Worm (Caenorhabditis elegans) whole organism, young adult: ENCODE measurements around the gene F59B10.5.

Source experiments
- F39B2.1 ChIP-seq: fragments of 200-800 bp; sonication (Bioruptor generic); IDR thresholded peaks from 2 replicates; pipeline ENCODE4 v1.3.6; 2022; ENCODE audit warnings: missing genetic modification reagents, missing genetic modification characterization, missing compliant biosample characterization
- F49E8.2 ChIP-seq: sonication (generic microtip); optimal IDR thresholded peaks from 3 replicates; lab custom pipeline; 2017; ENCODE audit warnings: missing genetic modification characterization, mild to moderate bottlenecking, missing compliant biosample characterization, antibody characterized with exemption, moderate library complexity; ENCODE audit not compliant: insufficient read depth
- F55B11.4 ChIP-seq: sonication (generic microtip); optimal IDR thresholded peaks from 2 replicates; lab custom pipeline; 2016; ENCODE audit warnings: missing compliant biosample characterization, missing genetic modification characterization, borderline replicate concordance; ENCODE audit not compliant: insufficient read depth
- F57A8.1 ChIP-seq: fragments of 200-800 bp; sonication (Bioruptor generic); optimal IDR thresholded peaks from 2 replicates; lab custom pipeline; 2018; ENCODE audit warnings: mild to moderate bottlenecking, missing genetic modification characterization, moderate library complexity, missing compliant biosample characterization
- F57C9.4 ChIP-seq: sonication (generic microtip); optimal IDR thresholded peaks from 2 replicates; lab custom pipeline; 2017; ENCODE audit warnings: mild to moderate bottlenecking, missing genetic modification characterization, missing compliant biosample characterization
- K11D2.4 ChIP-seq: fragments of 200-800 bp; sonication (Bioruptor generic); IDR thresholded peaks from 2 replicates; pipeline ENCODE4 v1.3.6; 2022; ENCODE audit warnings: missing genetic modification reagents, missing genetic modification characterization, missing compliant biosample characterization
- T07F8.4 ChIP-seq: sonication (generic microtip); optimal IDR thresholded peaks from 2 replicates; lab custom pipeline; 2016; ENCODE audit warnings: mild to moderate bottlenecking, missing genetic modification characterization, moderate library complexity, missing compliant biosample characterization
- Y53F4B.3 ChIP-seq: fragments of 200-800 bp; sonication (Bioruptor generic); IDR thresholded peaks from 2 replicates; pipeline ENCODE4 v1.3.6; 2022; ENCODE audit warnings: missing genetic modification reagents, missing genetic modification characterization, missing compliant biosample characterization
- Y67H2A.10 ChIP-seq: fragments of 200-800 bp; sonication (Bioruptor generic); conservative IDR thresholded peaks from 2 replicates; pipeline ENCODE4 v1.3.6; 2022; ENCODE audit warnings: missing genetic modification reagents, missing genetic modification characterization, missing compliant biosample characterization
- ZK185.1 ChIP-seq: sonication (generic microtip); optimal IDR thresholded peaks from 2 replicates; lab custom pipeline; 2016; ENCODE audit warnings: mild to moderate bottlenecking, missing genetic modification characterization, missing compliant biosample characterization; ENCODE audit not compliant: poor library complexity, severe bottlenecking
- aptf-2 ChIP-seq: fragments of 200-800 bp; sonication (Bioruptor generic); conservative IDR thresholded peaks from 2 replicates; pipeline ENCODE4 v1.3.6; 2022; ENCODE audit warnings: missing genetic modification reagents, missing genetic modification characterization, missing compliant biosample characterization
- aptf-3 ChIP-seq: fragments of 200-800 bp; sonication (Bioruptor generic); IDR thresholded peaks from 2 replicates; pipeline ENCODE4 v1.3.6; 2022; ENCODE audit warnings: missing genetic modification characterization, missing compliant biosample characterization
- atf-7 ChIP-seq: sonication (generic microtip); optimal IDR thresholded peaks from 2 replicates; lab custom pipeline; 2017; ENCODE audit warnings: mild to moderate bottlenecking, missing genetic modification characterization, missing compliant biosample characterization
- attf-3 ChIP-seq: fragments of 200-800 bp; sonication (Bioruptor generic); conservative IDR thresholded peaks from 2 replicates; pipeline ENCODE4 v1.3.6; 2022; ENCODE audit warnings: missing genetic modification reagents, missing genetic modification characterization, missing compliant biosample characterization
- attf-6 ChIP-seq: fragments of 200-800 bp; sonication (Bioruptor generic); IDR thresholded peaks from 2 replicates; pipeline ENCODE4 v1.3.6; 2022; ENCODE audit warnings: missing genetic modification reagents, missing genetic modification characterization, missing compliant biosample characterization
- cebp-1 ChIP-seq, 2 experiments: fragments of 200-800 bp in 1 of 2; sonication (Bioruptor generic) in 1 of 2; sonication (generic microtip) in 1 of 2; IDR thresholded peaks in 1 of 2; optimal IDR thresholded peaks in 1 of 2; 2 replicates each; pipeline versions ENCODE4 v1.3.6 to Lab custom; 2017 to 2022; ENCODE audit warnings: missing compliant biosample characterization in 2 of 2, missing genetic modification characterization in 2 of 2, mild to moderate bottlenecking in 1 of 2, missing genetic modification reagents in 1 of 2, moderate library complexity in 1 of 2
- cebp-2 ChIP-seq: fragments of 200-800 bp; sonication (Bioruptor generic); IDR thresholded peaks from 2 replicates; pipeline ENCODE4 v1.3.6; 2022; ENCODE audit warnings: missing genetic modification characterization, missing compliant biosample characterization
- ceh-27 ChIP-seq: fragments of 200-800 bp; sonication (Bioruptor generic); optimal IDR thresholded peaks from 2 replicates; lab custom pipeline; 2018; ENCODE audit warnings: mild to moderate bottlenecking, missing genetic modification characterization, moderate library complexity, missing compliant biosample characterization
- chd-7 ChIP-seq: sonication (generic microtip); optimal IDR thresholded peaks from 2 replicates; lab custom pipeline; 2016; ENCODE audit warnings: mild to moderate bottlenecking, missing genetic modification characterization, moderate library complexity, missing compliant biosample characterization
- dox-1 ChIP-seq: fragments of 200-800 bp; sonication (Bioruptor generic); IDR thresholded peaks from 2 replicates; pipeline ENCODE4 v1.3.6; 2022; ENCODE audit warnings: missing genetic modification reagents, missing genetic modification characterization, missing compliant biosample characterization
- egl-44 ChIP-seq: fragments of 200-800 bp; sonication (Bioruptor generic); IDR thresholded peaks from 2 replicates; pipeline ENCODE4 v1.3.6; 2022; ENCODE audit warnings: missing genetic modification reagents, missing genetic modification characterization, missing compliant biosample characterization
- ets-4 ChIP-seq: fragments of 200-800 bp; sonication (Bioruptor generic); optimal IDR thresholded peaks from 2 replicates; lab custom pipeline; 2018; ENCODE audit warnings: mild to moderate bottlenecking, missing genetic modification characterization, missing compliant biosample characterization
- fkh-3 ChIP-seq: sonication (generic microtip); optimal IDR thresholded peaks from 2 replicates; lab custom pipeline; 2016; ENCODE audit warnings: mild to moderate bottlenecking, missing genetic modification characterization, missing compliant biosample characterization
- gei-17 ChIP-seq: fragments of 200-800 bp; sonication (Bioruptor generic); optimal IDR thresholded peaks from 2 replicates; lab custom pipeline; 2018; ENCODE audit warnings: mild to moderate bottlenecking, missing genetic modification characterization, missing compliant biosample characterization
- hlh-26 ChIP-seq: fragments of 200-800 bp; sonication (Bioruptor generic); conservative IDR thresholded peaks from 2 replicates; pipeline ENCODE4 v1.3.6; 2022; ENCODE audit warnings: missing genetic modification reagents, missing genetic modification characterization, missing compliant biosample characterization
- hmg-20 ChIP-seq: fragments of 200-800 bp; sonication (Bioruptor generic); IDR thresholded peaks from 2 replicates; pipeline ENCODE4 v1.3.6; 2022; ENCODE audit warnings: missing genetic modification reagents, missing genetic modification characterization, missing compliant biosample characterization
- hsf-1 ChIP-seq: fragments of 200-800 bp; sonication (Bioruptor generic); IDR thresholded peaks from 2 replicates; pipeline ENCODE4 v1.3.6; 2022; ENCODE audit warnings: missing genetic modification reagents, missing genetic modification characterization, missing compliant biosample characterization
- let-607 ChIP-seq, 2 experiments: fragments of 200-800 bp in 1 of 2; sonication (Bioruptor generic) in 1 of 2; sonication (generic microtip) in 1 of 2; optimal IDR thresholded peaks; 2 replicates each; lab custom pipeline; 2016 to 2018; ENCODE audit warnings: mild to moderate bottlenecking in 2 of 2, missing compliant biosample characterization in 2 of 2, missing genetic modification characterization in 2 of 2, moderate library complexity in 2 of 2, missing genotype in 1 of 2
- madf-8 ChIP-seq: fragments of 200-800 bp; sonication (Bioruptor generic); conservative IDR thresholded peaks from 2 replicates; pipeline ENCODE4 v1.3.6; 2022; ENCODE audit warnings: missing genetic modification reagents, missing genetic modification characterization, missing compliant biosample characterization
- mcd-1 ChIP-seq: fragments of 200-800 bp; sonication (Bioruptor generic); IDR thresholded peaks from 2 replicates; pipeline ENCODE4 v1.3.6; 2022; ENCODE audit warnings: missing genetic modification reagents, missing genetic modification characterization, missing compliant biosample characterization
- nfya-1 ChIP-seq: sonication (generic microtip); optimal IDR thresholded peaks from 2 replicates; lab custom pipeline; 2017; ENCODE audit warnings: antibody characterized with exemption, missing compliant biosample characterization, missing genetic modification characterization, borderline replicate concordance; ENCODE audit not compliant: insufficient read depth
- nhr-27 ChIP-seq: fragments of 200-800 bp; sonication (Bioruptor generic); optimal IDR thresholded peaks from 2 replicates; lab custom pipeline; 2018; ENCODE audit warnings: mild to moderate bottlenecking, missing genetic modification characterization, moderate library complexity, missing compliant biosample characterization
- nhr-80 ChIP-seq: sonication (generic microtip); optimal IDR thresholded peaks from 2 replicates; lab custom pipeline; 2016; ENCODE audit warnings: missing genetic modification characterization, missing compliant biosample characterization
- rcor-1 ChIP-seq: fragments of 200-800 bp; sonication (Bioruptor generic); IDR thresholded peaks from 2 replicates; pipeline ENCODE4 v1.3.6; 2022; ENCODE audit warnings: missing genetic modification reagents, missing genetic modification characterization, missing compliant biosample characterization
- rec-8 ChIP-seq, 2 experiments: sonication (generic microtip); optimal IDR thresholded peaks; 2 replicates each; lab custom pipeline; 2016; ENCODE audit warnings: mild to moderate bottlenecking in 2 of 2, missing genetic modification characterization in 2 of 2, missing genetic modification reagents in 2 of 2, missing genotype in 2 of 2, missing biosample characterization in 1 of 2, missing compliant biosample characterization in 1 of 2, moderate library complexity in 1 of 2
- repo-1 ChIP-seq: sonication (generic microtip); optimal IDR thresholded peaks from 2 replicates; lab custom pipeline; 2017; ENCODE audit warnings: mild to moderate bottlenecking, missing genetic modification characterization, missing compliant biosample characterization
- sea-2 ChIP-seq: fragments of 200-800 bp; sonication (Bioruptor generic); IDR thresholded peaks from 2 replicates; pipeline ENCODE4 v1.3.6; 2022; ENCODE audit warnings: missing genetic modification characterization, missing compliant biosample characterization
- snpc-1.1 ChIP-seq: sonication (generic microtip); optimal IDR thresholded peaks from 2 replicates; lab custom pipeline; 2017; ENCODE audit warnings: missing genetic modification characterization, mild to moderate bottlenecking, missing compliant biosample characterization, antibody characterized with exemption, moderate library complexity, missing genotype, missing genetic modification reagents; ENCODE audit not compliant: insufficient read depth
- snpc-1.3 ChIP-seq: sonication (generic microtip); optimal IDR thresholded peaks from 2 replicates; lab custom pipeline; 2017; ENCODE audit warnings: missing genetic modification characterization, mild to moderate bottlenecking, missing compliant biosample characterization, antibody characterized with exemption, moderate library complexity, missing genotype, missing genetic modification reagents; ENCODE audit not compliant: insufficient read depth
- snpc-3.4 ChIP-seq: sonication (generic microtip); optimal IDR thresholded peaks from 2 replicates; lab custom pipeline; 2017; ENCODE audit warnings: missing genetic modification characterization, mild to moderate bottlenecking, missing compliant biosample characterization, antibody characterized with exemption, moderate library complexity, missing genotype, missing genetic modification reagents
- unc-130 ChIP-seq: sonication (generic microtip); optimal IDR thresholded peaks from 2 replicates; lab custom pipeline; 2016; ENCODE audit warnings: missing genetic modification reagents, missing genetic modification characterization, missing compliant biosample characterization
- unc-62 ChIP-seq: fragments of 150-350 bp; optimal IDR thresholded peaks from 2 replicates; lab custom pipeline; 2014; ENCODE audit warnings: missing biosample characterization, missing genetic modification reagents, missing genetic modification characterization
- zfh-2 ChIP-seq: fragments of 200-800 bp; sonication (Bioruptor generic); conservative IDR thresholded peaks from 2 replicates; pipeline ENCODE4 v1.3.6; 2022; ENCODE audit warnings: missing genetic modification reagents, missing genetic modification characterization, missing compliant biosample characterization
- ztf-22 ChIP-seq: fragments of 200-800 bp; sonication (Bioruptor generic); optimal IDR thresholded peaks from 2 replicates; lab custom pipeline; 2018; ENCODE audit warnings: mild to moderate bottlenecking, missing genetic modification characterization, moderate library complexity, missing compliant biosample characterization
- ztf-25 ChIP-seq: fragments of 200-800 bp; sonication (Bioruptor generic); IDR thresholded peaks from 2 replicates; pipeline ENCODE4 v1.3.6; 2022; ENCODE audit warnings: missing genetic modification reagents, missing genetic modification characterization, missing compliant biosample characterization
- ztf-6 ChIP-seq: fragments of 200-800 bp; sonication (Bioruptor generic); IDR thresholded peaks from 2 replicates; pipeline ENCODE4 v1.3.6; 2022; ENCODE audit warnings: missing genetic modification reagents, missing genetic modification characterization, missing compliant biosample characterization

F59B10.5 gene

DNA sequence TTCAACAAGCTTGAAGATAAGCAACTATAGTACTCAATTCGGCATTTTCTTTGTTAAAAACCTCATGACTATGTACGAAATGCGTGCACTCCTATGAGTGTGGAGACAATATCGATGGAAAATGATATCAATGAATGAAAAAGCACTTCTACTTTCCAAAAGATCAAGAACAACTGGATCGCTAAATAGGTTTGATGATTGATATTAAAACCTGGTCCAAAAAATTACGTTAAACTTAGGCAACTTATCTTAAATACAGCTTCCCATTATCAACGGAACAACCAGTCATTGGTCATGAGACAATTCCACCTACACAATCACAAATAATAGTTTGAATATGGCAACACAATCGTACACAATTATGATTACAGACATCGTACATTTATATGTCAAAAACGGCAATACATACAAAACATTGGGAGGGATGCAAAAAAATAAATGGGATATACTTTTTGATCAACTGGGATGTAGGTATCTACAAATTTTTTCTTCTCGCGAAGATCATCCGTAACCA, 36.2 kb upstream of the F59B10.5 start (continued):
- TF ChIP-seq F49E8.2 (tag; lab: Kevin White, UChicago) (peak; percentile 81), aptf-2 (no peak), ztf-25 (GFP tag; lab: Robert Waterston, UW) (no peak), F39B2.1 (GFP tag; lab: Robert Waterston, UW) (no peak), nfya-1 (tag; lab: Kevin White, UChicago) (no peak), nhr-27 (tag; lab: Kevin White, UChicago) (no peak), chd-7 (tag; lab: Kevin White, UChicago) (no peak), ztf-6 (GFP tag; lab: Robert Waterston, UW) (no peak), snpc-1.1 (tag; lab: Kevin White, UChicago) (no peak), madf-8 (GFP tag; lab: Robert Waterston, UW) (no peak), fkh-3 (tag; lab: Kevin White, UChicago) (no peak), Y53F4B.3 (GFP tag; lab: Robert Waterston, UW) (no peak), mcd-1 (no peak), ceh-27 (GFP tag; lab: Kevin White, UChicago) (peak; percentile 1), repo-1 (tag; lab: Kevin White, UChicago) (no peak), snpc-1.3 (tag; lab: Kevin White, UChicago) (peak; percentile 11), cebp-1 (GFP tag; IDR thresholded peaks at IDR 0.05; lab: Robert Waterston, UW) (no peak), cebp-1 (tag; optimal IDR thresholded peaks at IDR 0.05; lab: Kevin White, UChicago) (peak; percentile 48), rcor-1 (GFP tag; lab: Robert Waterston, UW) (0 out of 2 replicates have a peak, but pooled peaks have one; percentile 5), nhr-80 (tag; lab: Kevin White, UChicago) (no peak), ZK185.1 (tag; lab: Kevin White, UChicago) (peak; percentile 6), aptf-3 (no peak), unc-62 (no peak), F57C9.4 (tag; lab: Kevin White, UChicago) (no peak), egl-44 (no peak), F57A8.1 (GFP tag; lab: Kevin White, UChicago) (no peak), gei-17 (no peak), K11D2.4 (GFP tag; lab: Robert Waterston, UW) (no peak), T07F8.4 (tag; lab: Kevin White, UChicago) (no peak), snpc-3.4 (tag; lab: Kevin White, UChicago) (peak; percentile 81), let-607 (tag; optimal IDR thresholded peaks at IDR 0.05; lab: Kevin White, UChicago) (no peak), cebp-2 (no peak), atf-7 (tag; lab: Kevin White, UChicago) (no peak), hmg-20 (GFP tag; lab: Robert Waterston, UW) (no peak), zfh-2 (GFP tag; lab: Robert Waterston, UW) (no peak), ets-4 (GFP tag; lab: Kevin White, UChicago) (no peak), rec-8 (tag; optimal IDR thresholded peaks at IDR 0.05; lab: Kevin White, UChicago) (no peak), Y67H2A.10 (GFP tag; lab: Robert Waterston, UW) (no peak), ztf-22 (GFP tag; lab: Kevin White, UChicago) (no peak), unc-130 (GFP tag; lab: Kevin White, UChicago) (no peak), dox-1 (no peak), hlh-26 (no peak), F55B11.4 (no peak), sea-2 (GFP tag; lab: Robert Waterston, UW) (no peak), attf-6 (GFP tag; lab: Robert Waterston, UW) (0 out of 2 replicates have a peak, but pooled peaks have one; percentile 10), hsf-1 (peak; percentile 53), attf-3 (GFP tag; lab: Robert Waterston, UW) (no peak)
